Fruit fly (Drosophila melanogaster): ENCODE data around the gene Rpt3R.

Rpt3R gene

dm6 chr3R:9754487-9754886 is 1.8 kb downstream of the Rpt3R start, which contains the start of gene Tti1:
Tti1 (minus strand) TSS chr3R:9754686.
- no peak for TF ChIP-seq CG8301 (tag; optimal IDR thresholded peaks at IDR 0.05)
- no peak for TF ChIP-seq CG12605 (GFP tag; IDR thresholded peaks at IDR 0.05)
- TF ChIP-seq CG4496 (GFP tag; IDR thresholded peaks at IDR 0.05), result no peak
- TF ChIP-seq Ets98B (GFP tag; IDR thresholded peaks at IDR 0.05), result no peak
- no peak for TF ChIP-seq Pif1B (GFP tag; optimal IDR thresholded peaks at IDR 0.05)
- no peak for TF ChIP-seq EcR (GFP tag; optimal IDR thresholded peaks at IDR 0.05)
- TF ChIP-seq gl (tag; optimal IDR thresholded peaks at IDR 0.05), result no peak
- no peak for TF ChIP-seq CG17806 (tag; optimal IDR thresholded peaks at IDR 0.05)
- TF ChIP-seq Pif1A (GFP tag; optimal IDR thresholded peaks at IDR 0.05), result no peak
- no peak for TF ChIP-seq CG9948 (tag; optimal IDR thresholded peaks at IDR 0.05)
- no peak for TF ChIP-seq CG34367 (tag; optimal IDR thresholded peaks at IDR 0.05)
- TF ChIP-seq fd96Ca (GFP tag; IDR thresholded peaks at IDR 0.05), result no peak
- TF ChIP-seq CG8159 (tag; optimal IDR thresholded peaks at IDR 0.05), result no peak
- TF ChIP-seq CG10348 (GFP tag; IDR thresholded peaks at IDR 0.05), result no peak
- no peak for TF ChIP-seq CG32121 (GFP tag; IDR thresholded peaks at IDR 0.05)
- no peak for TF ChIP-seq CG15710 (tag; optimal IDR thresholded peaks at IDR 0.05)
- no peak for TF ChIP-seq D1 (tag; optimal IDR thresholded peaks at IDR 0.05)

- TF ChIP-seq D1 (tag; optimal IDR thresholded peaks at IDR 0.05), result no peak
- TF ChIP-seq rn (GFP tag; IDR thresholded peaks at IDR 0.05), result no peak
- no peak for TF ChIP-seq CG32121 (GFP tag; IDR thresholded peaks at IDR 0.05)
- no peak for TF ChIP-seq CG4496 (GFP tag; IDR thresholded peaks at IDR 0.05)
- TF ChIP-seq CG9948 (tag; optimal IDR thresholded peaks at IDR 0.05), result no peak
- TF ChIP-seq CG13204 (GFP tag; optimal IDR thresholded peaks at IDR 0.05), result no peak
- TF ChIP-seq Snoo (tag; optimal IDR thresholded peaks at IDR 0.05), result no peak
- no peak for TF ChIP-seq CG12605 (GFP tag; IDR thresholded peaks at IDR 0.05)
- no peak for TF ChIP-seq Pif1A (GFP tag; optimal IDR thresholded peaks at IDR 0.05)
- no peak for TF ChIP-seq Ets98B (GFP tag; IDR thresholded peaks at IDR 0.05)
- TF ChIP-seq EcR (GFP tag; optimal IDR thresholded peaks at IDR 0.05), result no peak
- TF ChIP-seq fd96Ca (GFP tag; IDR thresholded peaks at IDR 0.05), result no peak
- TF ChIP-seq CG10348 (GFP tag; IDR thresholded peaks at IDR 0.05), result no peak
- no peak for TF ChIP-seq CG8159 (tag; optimal IDR thresholded peaks at IDR 0.05)
Measured at dm6 chr3R:9747900-9748663, 8.2 kb downstream of the Rpt3R start.

dm6 chr3R:9747875-9747899 is 8.6 kb downstream of the Rpt3R start, which contains the start of gene PpD3:
PpD3 (plus strand) TSS chr3R:9747875.
- no peak for TF ChIP-seq CG15710 (tag; optimal IDR thresholded peaks at IDR 0.05)
- no peak for TF ChIP-seq Pif1B (GFP tag; optimal IDR thresholded peaks at IDR 0.05)

dm6 chr3R:9747272-9747874 is 8.9 kb downstream of the Rpt3R start, which contains the start of gene CG12948:
CG12948 (minus strand) TSS chr3R:9747744.
- peak; percentile 24; the same call in 1 of the 2 replicates for TF ChIP-seq CG32121 (GFP tag; IDR thresholded peaks at IDR 0.05)
- no peak for TF ChIP-seq Pif1B (GFP tag; optimal IDR thresholded peaks at IDR 0.05)
- peak; percentile 24 for TF ChIP-seq CG9948 (tag; optimal IDR thresholded peaks at IDR 0.05)
- TF ChIP-seq CG17806 (tag; optimal IDR thresholded peaks at IDR 0.05), result peak; percentile 23
- TF ChIP-seq Ets98B (GFP tag; IDR thresholded peaks at IDR 0.05), result peak; percentile 35; the same call in 1 of the 2 replicates
- TF ChIP-seq CG4496 (GFP tag; IDR thresholded peaks at IDR 0.05), result peak; percentile 47; the same call in 1 of the 3 replicates
- TF ChIP-seq CG13204 (GFP tag; optimal IDR thresholded peaks at IDR 0.05), result no peak
- no peak for TF ChIP-seq CG8301 (tag; optimal IDR thresholded peaks at IDR 0.05)
- no peak for TF ChIP-seq CG14655 (GFP tag; optimal IDR thresholded peaks at IDR 0.05)
- no peak for TF ChIP-seq D1 (tag; optimal IDR thresholded peaks at IDR 0.05)
- TF ChIP-seq fd96Ca (GFP tag; IDR thresholded peaks at IDR 0.05), result peak; percentile 7; the same call in 1 of the 3 replicates
- no peak for TF ChIP-seq CG10348 (GFP tag; IDR thresholded peaks at IDR 0.05)
- TF ChIP-seq EcR (GFP tag; optimal IDR thresholded peaks at IDR 0.05), result peak; percentile 51
- peak; percentile 29 for TF ChIP-seq gl (tag; optimal IDR thresholded peaks at IDR 0.05)
- peak; percentile 55 for TF ChIP-seq Snoo (tag; optimal IDR thresholded peaks at IDR 0.05)
- TF ChIP-seq CG8159 (tag; optimal IDR thresholded peaks at IDR 0.05), result no peak
- no peak for TF ChIP-seq Pif1A (GFP tag; optimal IDR thresholded peaks at IDR 0.05)
- peak; percentile 53 for TF ChIP-seq CG15710 (tag; optimal IDR thresholded peaks at IDR 0.05)
- TF ChIP-seq rn (GFP tag; IDR thresholded peaks at IDR 0.05), result no peak
- no peak for TF ChIP-seq CG12605 (GFP tag; IDR thresholded peaks at IDR 0.05)
- TF ChIP-seq CG34367 (tag; optimal IDR thresholded peaks at IDR 0.05), result no peak

- TF ChIP-seq CG13204 (GFP tag; optimal IDR thresholded peaks at IDR 0.05) (no peak), CG8301 (tag; optimal IDR thresholded peaks at IDR 0.05) (no peak), CG34367 (tag; optimal IDR thresholded peaks at IDR 0.05) (no peak), CG12605 (GFP tag; IDR thresholded peaks at IDR 0.05) (no peak), CG10348 (GFP tag; IDR thresholded peaks at IDR 0.05) (no peak), Pif1B (GFP tag; optimal IDR thresholded peaks at IDR 0.05) (no peak), Pif1A (GFP tag; optimal IDR thresholded peaks at IDR 0.05) (no peak), EcR (GFP tag; optimal IDR thresholded peaks at IDR 0.05) (peak; percentile 9), rn (GFP tag; IDR thresholded peaks at IDR 0.05) (no peak)
Measured at dm6 chr3R:9746267-9746666, 10.0 kb downstream of the Rpt3R start, which contains the start of gene CG34409. CG34409 (minus strand) TSS chr3R:9746367.

dm6 chr3R:9745442-9745841 is 10.9 kb downstream of the Rpt3R start:
- TF ChIP-seq CG32121 (GFP tag; IDR thresholded peaks at IDR 0.05), result no peak
- TF ChIP-seq CG34367 (tag; optimal IDR thresholded peaks at IDR 0.05), result no peak
- no peak for TF ChIP-seq CG9948 (tag; optimal IDR thresholded peaks at IDR 0.05)
- TF ChIP-seq CG8301 (tag; optimal IDR thresholded peaks at IDR 0.05), result no peak
- no peak for TF ChIP-seq CG12605 (GFP tag; IDR thresholded peaks at IDR 0.05)
- TF ChIP-seq CG10348 (GFP tag; IDR thresholded peaks at IDR 0.05), result no peak
- TF ChIP-seq EcR (GFP tag; optimal IDR thresholded peaks at IDR 0.05), result peak; percentile 76
